Fruit fly (Drosophila melanogaster): ENCODE data around the gene SdhBL.

SdhBL gene

DNA sequence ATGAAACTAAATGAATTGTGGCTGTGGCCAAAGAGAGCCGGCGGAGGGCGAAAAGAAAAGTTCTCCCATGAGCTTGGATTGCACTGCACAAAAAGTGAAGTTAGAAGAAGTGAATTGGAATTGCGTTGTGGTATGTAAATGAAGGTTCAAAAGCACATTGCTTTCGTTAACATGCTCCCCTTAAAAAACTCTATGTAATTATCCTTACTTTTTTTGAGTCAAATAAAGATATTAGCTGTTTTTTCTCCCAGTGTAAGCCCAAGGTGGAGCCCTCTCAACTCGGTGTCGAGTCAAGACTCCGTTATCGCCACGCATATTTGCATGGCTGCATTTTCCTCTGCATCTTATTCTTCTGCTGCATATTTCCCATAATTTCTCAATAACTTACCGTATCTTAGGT, 29.3 kb downstream of the SdhBL start (continued):
- TF ChIP-seq Atf3 (GFP tag; optimal IDR thresholded peaks at IDR 0.05) (peak; percentile 12), CG3838 (GFP tag; optimal IDR thresholded peaks at IDR 0.05) (no peak), gcm2 (GFP tag; optimal IDR thresholded peaks at IDR 0.05) (no peak), Ets97D (GFP tag; optimal IDR thresholded peaks at IDR 0.05) (no peak), nom (GFP tag; optimal IDR thresholded peaks at IDR 0.05) (peak; percentile 51), CG33213 (GFP tag; optimal IDR thresholded peaks at IDR 0.05) (no peak), Dp (GFP tag; optimal IDR thresholded peaks at IDR 0.05) (no peak), pfk (GFP tag; optimal IDR thresholded peaks at IDR 0.05) (no peak), fd64A (GFP tag; optimal IDR thresholded peaks at IDR 0.05) (no peak), Stat92E (GFP tag; optimal IDR thresholded peaks at IDR 0.05) (no peak), tap (tag; optimal IDR thresholded peaks at IDR 0.05) (peak; percentile 33), CTCF (GFP tag; optimal IDR thresholded peaks at IDR 0.05) (no peak), trem (tag; optimal IDR thresholded peaks at IDR 0.05) (peak; percentile 34), ind (GFP tag; optimal IDR thresholded peaks at IDR 0.05) (peak; percentile 53), CG5953 (GFP tag; IDR thresholded peaks at IDR 0.05) (peak; percentile 42; the same call in 1 of the 2 replicates), ac (GFP tag; optimal IDR thresholded peaks at IDR 0.05) (no peak), Tbp (GFP tag; optimal IDR thresholded peaks at IDR 0.05) (no peak), CG8281 (tag; optimal IDR thresholded peaks at IDR 0.05) (no peak), CG15011 (GFP tag; optimal IDR thresholded peaks at IDR 0.05) (no peak), fu2 (GFP tag; optimal IDR thresholded peaks at IDR 0.05) (no peak), Taf1 (GFP tag; IDR thresholded peaks at IDR 0.05) (no peak), CHES-1-like (GFP tag; optimal IDR thresholded peaks at IDR 0.05) (no peak), rib (GFP tag; IDR thresholded peaks at IDR 0.05) (no peak), Aef1 (GFP tag; IDR thresholded peaks at IDR 0.05) (peak; percentile 36; the same call in 2 of the 3 replicates), stwl (tag; optimal IDR thresholded peaks at IDR 0.05) (no peak), Awh (GFP tag; IDR thresholded peaks at IDR 0.05) (peak; percentile 69), Hand (GFP tag; optimal IDR thresholded peaks at IDR 0.05) (no peak), cwo (GFP tag; optimal IDR thresholded peaks at IDR 0.05) (no peak), tgo (GFP tag; IDR thresholded peaks at IDR 0.05) (peak; percentile 57; the same call in 2 of the 3 replicates), CG10366 (GFP tag; IDR thresholded peaks at IDR 0.05) (peak; percentile 63), Scr (GFP tag; IDR thresholded peaks at IDR 0.05; ENCODE audit: partially characterized antibody) (no peak), grn (GFP tag; optimal IDR thresholded peaks at IDR 0.05) (no peak), sima (GFP tag; optimal IDR thresholded peaks at IDR 0.05) (no peak), CG1233 (GFP tag; optimal IDR thresholded peaks at IDR 0.05) (no peak), CG10462 (GFP tag; optimal IDR thresholded peaks at IDR 0.05) (peak; percentile 21), gro (GFP tag; optimal IDR thresholded peaks at IDR 0.05) (no peak), CG2678 (tag; optimal IDR thresholded peaks at IDR 0.05) (peak; percentile 53), sisA (GFP tag; IDR thresholded peaks at IDR 0.05) (peak; percentile 77), CG13624 (GFP tag; optimal IDR thresholded peaks at IDR 0.05) (no peak), gsb (GFP tag; IDR thresholded peaks at IDR 0.05) (no peak), H2.0 (GFP tag; IDR thresholded peaks at IDR 0.05) (peak; percentile 36; the same call in 1 of the 2 replicates), Rfx (GFP tag; IDR thresholded peaks at IDR 0.05) (peak; percentile 36; the same call in 1 of the 2 replicates), CG13894 (tag; optimal IDR thresholded peaks at IDR 0.05) (no peak), dpn (GFP tag; optimal IDR thresholded peaks at IDR 0.05) (peak; percentile 32 to 66), fru (optimal IDR thresholded peaks at IDR 0.05) (no peak), zfh1 (GFP tag; IDR thresholded peaks at IDR 0.05) (peak; percentile 83), psq (GFP tag; optimal IDR thresholded peaks at IDR 0.05) (no peak), bowl (GFP tag; IDR thresholded peaks at IDR 0.05) (0 out of 2 replicates have a peak, but pooled peaks have one; percentile 7), CG10147 (GFP tag; optimal IDR thresholded peaks at IDR 0.05) (no peak), kah (GFP tag; optimal IDR thresholded peaks at IDR 0.05) (no peak), lilli (GFP tag; optimal IDR thresholded peaks at IDR 0.05) (no peak), bigmax (GFP tag; optimal IDR thresholded peaks at IDR 0.05) (no peak), Nf-YC (tag; optimal IDR thresholded peaks at IDR 0.05) (no peak)

Data from whole organism, embryonic.